Worm (Caenorhabditis elegans) whole organism, L3 larva: ENCODE data around the gene lit-1.

Experiments
- R02D3.7 ChIP-seq: fragments of 150-350 bp; optimal IDR thresholded peaks from 2 replicates; lab custom pipeline; 2014; ENCODE audit warnings: missing biosample characterization, missing genetic modification characterization
- ZK546.5 ChIP-seq: sonication (generic microtip); optimal IDR thresholded peaks from 2 replicates; lab custom pipeline; 2017; ENCODE audit warnings: missing biosample characterization, missing genetic modification characterization
- ceh-16 ChIP-seq: sonication (generic microtip); optimal IDR thresholded peaks from 2 replicates; lab custom pipeline; 2017; ENCODE audit warnings: missing biosample characterization, missing genetic modification characterization
- egl-27 ChIP-seq: sonication (generic microtip); optimal IDR thresholded peaks from 4 replicates; lab custom pipeline; 2017; ENCODE audit warnings: missing biosample characterization, missing genetic modification reagents, missing genetic modification characterization
- elt-1 ChIP-seq: fragments of 150-350 bp; optimal IDR thresholded peaks from 2 replicates; lab custom pipeline; 2014; ENCODE audit warnings: missing biosample characterization, missing genetic modification characterization
- elt-2 ChIP-seq: sonication (generic microtip); optimal IDR thresholded peaks from 2 replicates; lab custom pipeline; 2016; ENCODE audit warnings: missing genetic modification reagents, mild to moderate bottlenecking, missing genetic modification characterization, missing compliant biosample characterization
- eor-1 ChIP-seq, 2 experiments: fragments of 150-350 bp; optimal IDR thresholded peaks; 2 replicates each; lab custom pipeline; 2014 to 2018; ENCODE audit warnings: missing biosample characterization in 2 of 2, missing genetic modification characterization in 2 of 2
- fkh-10 ChIP-seq: sonication (generic microtip); optimal IDR thresholded peaks from 2 replicates; lab custom pipeline; 2017; ENCODE audit warnings: missing biosample characterization, missing genetic modification reagents, missing genetic modification characterization
- fkh-2 ChIP-seq: fragments of 150-350 bp; optimal IDR thresholded peaks from 2 replicates; lab custom pipeline; 2014; ENCODE audit warnings: missing biosample characterization, missing genetic modification reagents, missing genetic modification characterization
- jun-1 ChIP-seq: fragments of 150-350 bp; optimal IDR thresholded peaks from 2 replicates; lab custom pipeline; 2014; ENCODE audit warnings: missing biosample characterization, missing genetic modification reagents, missing genetic modification characterization
- lin-39 ChIP-seq: fragments of 150-350 bp; optimal IDR thresholded peaks from 2 replicates; lab custom pipeline; 2018; ENCODE audit warnings: missing biosample characterization, missing genetic modification reagents, missing genetic modification characterization
- mdl-1 ChIP-seq: fragments of 150-350 bp; optimal IDR thresholded peaks from 2 replicates; lab custom pipeline; 2014; ENCODE audit warnings: missing biosample characterization, missing genetic modification characterization
- mml-1 ChIP-seq: fragments of 150-350 bp; sonication (generic microtip); optimal IDR thresholded peaks from 3 replicates; lab custom pipeline; 2014; ENCODE audit warnings: missing biosample characterization, missing genetic modification characterization
- nfya-1 ChIP-seq: sonication (generic microtip); optimal IDR thresholded peaks from 2 replicates; lab custom pipeline; 2017; ENCODE audit warnings: missing genetic modification characterization, mild to moderate bottlenecking, missing compliant biosample characterization, antibody characterized with exemption, moderate library complexity; ENCODE audit not compliant: insufficient read depth
- nhr-11 ChIP-seq: fragments of 150-350 bp; optimal IDR thresholded peaks from 2 replicates; lab custom pipeline; 2014; ENCODE audit warnings: missing biosample characterization, missing genetic modification characterization
- nhr-23 ChIP-seq: fragments of 150-350 bp; optimal IDR thresholded peaks from 2 replicates; lab custom pipeline; 2014; ENCODE audit warnings: missing biosample characterization, missing genetic modification reagents, missing genetic modification characterization
- nhr-237 ChIP-seq: fragments of 150-350 bp; optimal IDR thresholded peaks from 2 replicates; lab custom pipeline; 2014; ENCODE audit warnings: missing biosample characterization, missing genetic modification characterization
- nhr-25 ChIP-seq: sonication (generic microtip); optimal IDR thresholded peaks from 2 replicates; lab custom pipeline; 2017; ENCODE audit warnings: missing biosample characterization, missing genetic modification characterization
- nhr-28 ChIP-seq: fragments of 150-350 bp; optimal IDR thresholded peaks from 2 replicates; lab custom pipeline; 2014; ENCODE audit warnings: missing biosample characterization, missing genetic modification characterization
- nhr-43 ChIP-seq: sonication (generic microtip); optimal IDR thresholded peaks from 2 replicates; lab custom pipeline; 2016; ENCODE audit warnings: mild to moderate bottlenecking, missing genetic modification characterization, missing compliant biosample characterization; ENCODE audit not compliant: poor library complexity, severe bottlenecking
- nhr-67 ChIP-seq: fragments of 150-350 bp; optimal IDR thresholded peaks from 2 replicates; lab custom pipeline; 2014; ENCODE audit warnings: missing biosample characterization, missing genetic modification characterization
- nhr-76 ChIP-seq: fragments of 150-350 bp; sonication (generic microtip); optimal IDR thresholded peaks from 5 replicates; lab custom pipeline; 2014; ENCODE audit warnings: missing biosample characterization, missing genetic modification characterization
- nhr-77 ChIP-seq: fragments of 150-350 bp; optimal IDR thresholded peaks from 2 replicates; lab custom pipeline; 2014; ENCODE audit warnings: missing biosample characterization, missing genetic modification characterization
- pha-4 ChIP-seq: fragments of 150-350 bp; optimal IDR thresholded peaks from 2 replicates; lab custom pipeline; 2014; ENCODE audit warnings: missing biosample characterization, missing genetic modification reagents, missing genetic modification characterization
- pqm-1 ChIP-seq: fragments of 150-350 bp; optimal IDR thresholded peaks from 2 replicates; lab custom pipeline; 2017; ENCODE audit warnings: missing biosample characterization, missing genetic modification characterization, inconsistent platforms
- sea-2 ChIP-seq: fragments of 150-350 bp; sonication (generic microtip); optimal IDR thresholded peaks from 4 replicates; lab custom pipeline; 2014; ENCODE audit warnings: missing biosample characterization, missing genetic modification reagents, missing genetic modification characterization
- snpc-4 ChIP-seq: fragments of 150-350 bp; optimal IDR thresholded peaks from 2 replicates; lab custom pipeline; 2014; ENCODE audit warnings: missing biosample characterization, missing genetic modification characterization
- tbx-2 ChIP-seq: sonication (generic microtip); optimal IDR thresholded peaks from 2 replicates; lab custom pipeline; 2016; ENCODE audit warnings: mild to moderate bottlenecking, missing genetic modification characterization, missing compliant biosample characterization
- unc-39 ChIP-seq: sonication (generic microtip); optimal IDR thresholded peaks from 4 replicates; lab custom pipeline; 2017; ENCODE audit warnings: missing biosample characterization, missing genetic modification characterization
- unc-62 ChIP-seq: fragments of 150-350 bp; sonication (generic microtip); optimal IDR thresholded peaks from 4 replicates; lab custom pipeline; 2014; ENCODE audit warnings: missing biosample characterization, missing genetic modification reagents, missing genetic modification characterization
- zag-1 ChIP-seq: fragments of 150-350 bp; optimal IDR thresholded peaks from 2 replicates; lab custom pipeline; 2014; ENCODE audit warnings: missing biosample characterization, missing genetic modification characterization
- ztf-11 ChIP-seq: fragments of 150-350 bp; optimal IDR thresholded peaks from 2 replicates; lab custom pipeline; 2014; ENCODE audit warnings: missing biosample characterization, missing genetic modification characterization
- ztf-4 ChIP-seq: fragments of 150-350 bp; optimal IDR thresholded peaks from 2 replicates; lab custom pipeline; 2014; ENCODE audit warnings: missing biosample characterization, missing genetic modification characterization

The lit-1 gene

ce11 chrIII:13733833-13734232 is 32.0 kb downstream of the lit-1 start:
- TF ChIP-seq pqm-1 (tag; lab: Kevin White, UChicago): peak; percentile 85
- peak; percentile 30 for TF ChIP-seq pha-4 (tag; lab: Kevin White, UChicago)
- no peak for TF ChIP-seq nhr-76 (tag; lab: Kevin White, UChicago)
- no peak for TF ChIP-seq snpc-4 (tag; lab: Kevin White, UChicago)
- no peak for TF ChIP-seq ceh-16 (tag; lab: Kevin White, UChicago)
- TF ChIP-seq elt-2 (tag; lab: Kevin White, UChicago): peak; percentile 92
- TF ChIP-seq nhr-11 (tag; lab: Kevin White, UChicago): no peak
- TF ChIP-seq unc-39 (tag; lab: Kevin White, UChicago): no peak
- TF ChIP-seq nhr-237 (tag; lab: Kevin White, UChicago): no peak
- no peak for TF ChIP-seq nhr-25
- TF ChIP-seq mml-1 (tag; lab: Kevin White, UChicago): no peak
- no peak for TF ChIP-seq nhr-67
- TF ChIP-seq mdl-1 (tag; lab: Kevin White, UChicago): no peak
- peak; percentile 29 for TF ChIP-seq jun-1 (tag; lab: Kevin White, UChicago)
- no peak for TF ChIP-seq egl-27 (tag; lab: Kevin White, UChicago)
- TF ChIP-seq, all 47 proteins: peak for 4

DNA sequence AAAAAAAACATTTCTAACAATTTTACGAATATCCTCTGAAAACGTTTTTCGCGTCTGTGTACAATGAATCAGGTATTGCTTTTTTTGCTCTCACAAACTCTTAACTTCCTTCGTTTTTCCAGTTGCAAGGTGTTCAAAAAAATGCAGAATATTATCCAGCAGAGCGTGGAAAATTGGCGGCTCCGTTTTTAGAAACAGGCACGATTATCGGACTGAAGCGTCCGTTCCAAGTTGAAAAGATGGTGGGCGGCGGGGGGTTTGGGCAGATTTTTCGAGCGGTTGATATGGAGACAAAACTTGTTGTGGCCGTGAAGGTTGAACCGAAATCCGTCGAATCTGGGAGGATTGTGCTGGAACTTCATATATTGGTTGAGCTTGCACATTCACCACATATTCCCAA is 33.2 kb downstream of the lit-1 start, which contains the start of gene W06F12.3:
W06F12.3 (plus strand) TSS at position 23 of the 400 bp plus-strand sequence.
- TF ChIP-seq nhr-43 (no peak), ztf-4 (tag; lab: Kevin White, UChicago) (no peak), ztf-11 (tag; lab: Kevin White, UChicago) (no peak), ZK546.5 (tag; lab: Kevin White, UChicago) (no peak), R02D3.7 (no peak), nhr-77 (tag; lab: Kevin White, UChicago) (no peak), fkh-2 (tag; lab: Kevin White, UChicago) (no peak), pqm-1 (tag; lab: Kevin White, UChicago) (no peak), nhr-23 (tag; lab: Kevin White, UChicago) (no peak), eor-1 (tag; optimal IDR thresholded peaks at IDR 0.05; lab: Kevin White, UChicago) (no peak), nhr-11 (tag; lab: Kevin White, UChicago) (no peak)

DNA sequence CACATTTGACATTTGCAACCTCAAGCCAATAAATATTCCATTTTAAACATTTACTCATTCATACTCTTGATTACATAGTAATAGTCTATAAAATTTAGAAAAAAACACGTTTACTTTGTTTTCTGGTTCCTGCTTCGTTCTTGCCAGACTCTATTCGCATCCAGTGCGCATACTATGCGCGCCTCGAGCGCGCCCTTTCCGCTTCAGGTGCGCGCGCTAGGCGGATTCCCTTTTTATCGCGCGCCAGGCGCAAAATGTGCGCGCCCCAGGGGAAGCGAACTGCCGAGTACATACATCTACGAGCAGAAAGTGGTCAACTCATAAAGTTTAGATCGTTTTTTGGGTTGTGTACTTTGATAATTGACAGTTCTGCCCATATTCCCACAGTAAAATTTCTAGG is 39.6 kb downstream of the lit-1 start:
- TF ChIP-seq elt-1 (tag; lab: Kevin White, UChicago) (no peak), lin-39 (no peak), eor-1 (tag; optimal IDR thresholded peaks at IDR 0.05; lab: Kevin White, UChicago) (no peak)
- TF ChIP-seq, all 47 proteins: peak for 0

DNA sequence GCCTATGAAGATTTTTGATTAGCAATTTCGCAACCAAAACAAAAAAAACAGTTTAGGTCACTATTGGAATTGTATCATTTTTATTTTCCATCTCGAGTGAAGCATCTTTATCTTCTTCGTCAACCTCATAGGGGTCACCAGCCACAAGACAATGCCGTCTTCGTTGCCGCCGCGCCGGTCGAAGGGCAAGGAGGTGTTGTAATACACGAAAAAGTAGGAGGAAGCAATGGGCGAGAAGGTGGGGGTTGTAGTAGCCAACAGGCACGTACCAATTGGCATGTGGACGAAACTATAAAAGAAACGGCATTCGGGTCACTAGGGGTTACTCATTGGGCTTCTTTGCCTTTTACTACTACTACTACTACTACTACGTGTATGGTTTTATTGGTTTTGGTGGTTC is 40.2 kb downstream of the lit-1 start:
- TF ChIP-seq nhr-25 (peak; percentile 59), fkh-10 (GFP tag; lab: Kevin White, UChicago) (no peak), nfya-1 (tag; lab: Kevin White, UChicago) (peak; percentile 12)

DNA sequence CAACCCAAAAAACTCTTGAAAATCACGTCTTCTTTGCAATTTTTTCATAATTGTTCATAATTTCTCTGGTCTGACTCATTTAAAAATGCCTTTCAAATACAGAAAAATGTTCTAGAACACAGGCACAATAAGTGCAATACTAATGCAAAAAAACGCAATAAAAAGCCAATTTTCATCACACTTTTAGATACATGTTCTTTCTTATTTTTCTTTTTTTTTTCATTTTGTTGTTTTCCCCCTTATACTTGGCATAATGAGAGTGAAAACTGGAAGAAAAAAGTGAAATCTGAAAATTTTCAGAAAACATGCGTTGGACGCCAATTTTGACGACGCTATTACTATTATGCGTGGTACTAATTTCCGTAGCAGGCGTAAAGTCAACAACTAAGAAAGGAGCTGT is 42.1 kb downstream of the lit-1 start, which contains the start of gene tyr-2:
tyr-2 (plus strand) TSS at position 301 of the 400 bp plus-strand sequence.
- no peak for TF ChIP-seq sea-2 (GFP tag; lab: Kevin White, UChicago)
- no peak for TF ChIP-seq nfya-1 (tag; lab: Kevin White, UChicago)
- TF ChIP-seq elt-2 (tag; lab: Kevin White, UChicago): no peak
- no peak for TF ChIP-seq unc-39 (tag; lab: Kevin White, UChicago)
- TF ChIP-seq tbx-2: no peak
- no peak for TF ChIP-seq nhr-43
- TF ChIP-seq nhr-28 (tag; lab: Kevin White, UChicago): no peak
- no peak for TF ChIP-seq nhr-67
- TF ChIP-seq lin-39: no peak
- TF ChIP-seq fkh-2 (tag; lab: Kevin White, UChicago): no peak
- TF ChIP-seq ceh-16 (tag; lab: Kevin White, UChicago): no peak
- no peak for TF ChIP-seq mml-1 (tag; lab: Kevin White, UChicago)
- TF ChIP-seq unc-62: no peak
- no peak for TF ChIP-seq zag-1 (tag; lab: Kevin White, UChicago)
- no peak for TF ChIP-seq jun-1 (tag; lab: Kevin White, UChicago)
- no peak for TF ChIP-seq nhr-237 (tag; lab: Kevin White, UChicago)
- TF ChIP-seq snpc-4 (tag; lab: Kevin White, UChicago): no peak
